Fruit fly (Drosophila melanogaster) whole organism, prepupa: ENCODE results near the gene CG42464.

ENCODE experiments used
- CG6163 ChIP-seq: fragments of 200-800 bp; sonication (Bioruptor generic); IDR thresholded peaks from 3 replicates; pipeline ENCODE4 v1.3.6; 2022; ENCODE audit warnings: missing biosample characterization, missing genetic modification characterization
- CG6854 ChIP-seq: fragments of 200-800 bp; sonication (Bioruptor generic); optimal IDR thresholded peaks from 2 replicates; lab custom pipeline; 2017; ENCODE audit warnings: missing biosample characterization, mild to moderate bottlenecking, missing genetic modification characterization
- Ets21C ChIP-seq: fragments of 200-800 bp; sonication (Bioruptor generic); optimal IDR thresholded peaks from 3 replicates; lab custom pipeline; 2016; ENCODE audit warnings: missing biosample characterization, missing genetic modification characterization
- Hr4 ChIP-seq: fragments of 200-800 bp; sonication (Bioruptor generic); optimal IDR thresholded peaks from 3 replicates; lab custom pipeline; 2016; ENCODE audit warnings: missing biosample characterization, missing genetic modification characterization
- Lpt ChIP-seq: fragments of 200-800 bp; sonication (Bioruptor generic); optimal IDR thresholded peaks from 3 replicates; lab custom pipeline; 2016; ENCODE audit warnings: missing biosample characterization, missing genetic modification characterization
- cyc ChIP-seq: fragments of 200-800 bp; sonication (Bioruptor generic); optimal IDR thresholded peaks from 3 replicates; lab custom pipeline; 2016; ENCODE audit warnings: missing biosample characterization, missing genetic modification characterization
- svp ChIP-seq: fragments of 200-800 bp; sonication (Bioruptor generic); peaks from one replicate; lab custom pipeline; 2016; ENCODE audit warnings: missing biosample characterization, missing genetic modification characterization

- TF ChIP-seq CG6163 (GFP tag; lab: Robert Waterston, UW), result no peak
- peak; percentile 9 for TF ChIP-seq svp (GFP tag; lab: Kevin White, UChicago)
- TF ChIP-seq cyc (GFP tag; lab: Kevin White, UChicago), result no peak
- TF ChIP-seq Ets21C (GFP tag; lab: Kevin White, UChicago), result no peak
- no peak for TF ChIP-seq CG6854
- peak; percentile 4 for TF ChIP-seq Hr4
- no peak for TF ChIP-seq Lpt
Observed at dm6 chr2L:3713545-3714156, 14.4 kb downstream of the CG42464 start.
